Worm (Caenorhabditis elegans) whole organism, late embryonic: ENCODE data around the gene arcp-1.
A peak's percentile ranks its signal among the peaks of the same experiment; 100 is the strongest.

Experiments used
- ama-1 ChIP-seq: fragments of 150-350 bp; optimal IDR thresholded peaks from 2 replicates; lab custom pipeline; 2014
- ceh-30 ChIP-seq: fragments of 150-350 bp; optimal IDR thresholded peaks from 2 replicates; lab custom pipeline; 2014; ENCODE audit warnings: missing biosample characterization, missing genetic modification characterization
- elt-2 ChIP-seq: sonication (generic microtip); optimal IDR thresholded peaks from 2 replicates; lab custom pipeline; 2016; ENCODE audit warnings: missing genetic modification reagents, missing genetic modification characterization, missing compliant biosample characterization
- ets-4 ChIP-seq: sonication (generic microtip); optimal IDR thresholded peaks from 2 replicates; lab custom pipeline; 2016; ENCODE audit warnings: missing genetic modification characterization, missing compliant biosample characterization
- lin-11 ChIP-seq: fragments of 200-800 bp; sonication (Bioruptor generic); optimal IDR thresholded peaks from 2 replicates; lab custom pipeline; 2018; ENCODE audit warnings: mild to moderate bottlenecking, missing genetic modification characterization, missing compliant biosample characterization
- madf-2 ChIP-seq: sonication (generic microtip); optimal IDR thresholded peaks from 2 replicates; lab custom pipeline; 2017; ENCODE audit warnings: missing genetic modification characterization, missing compliant biosample characterization
- nfya-1 ChIP-seq: sonication (generic microtip); optimal IDR thresholded peaks from 2 replicates; lab custom pipeline; 2017; ENCODE audit warnings: missing genetic modification characterization, mild to moderate bottlenecking, missing compliant biosample characterization, antibody characterized with exemption, moderate library complexity
- nhr-11 ChIP-seq: fragments of 150-350 bp; optimal IDR thresholded peaks from 2 replicates; lab custom pipeline; 2014; ENCODE audit warnings: missing biosample characterization, missing genetic modification characterization
- pha-4 ChIP-seq: fragments of 150-350 bp; optimal IDR thresholded peaks from 2 replicates; lab custom pipeline; 2018; ENCODE audit warnings: missing biosample characterization, missing genetic modification reagents, missing genetic modification characterization

DNA sequence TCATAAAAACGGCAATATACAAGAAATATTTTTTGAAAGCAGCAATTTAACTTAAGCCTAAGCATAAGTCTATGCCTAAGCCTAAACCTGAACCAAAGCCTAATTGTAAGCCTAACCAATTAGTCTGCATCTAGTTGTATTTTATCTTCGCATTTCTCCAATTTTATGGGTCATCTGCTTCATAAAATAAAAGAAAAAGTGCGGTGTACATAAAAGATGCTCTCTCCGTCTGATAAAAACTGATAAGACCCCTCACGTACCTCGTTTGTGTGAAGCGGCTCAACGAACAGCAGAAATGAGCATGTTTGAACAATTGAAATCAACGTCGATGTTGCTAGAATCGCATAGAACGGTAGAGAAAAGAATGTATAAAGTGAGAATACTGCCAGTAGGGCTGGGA is 25.9 kb upstream of the arcp-1 start:
- TF ChIP-seq nfya-1 (tag; lab: Kevin White, UChicago) (no peak), ceh-30 (tag; lab: Kevin White, UChicago) (no peak), elt-2 (tag; lab: Kevin White, UChicago) (peak; percentile 41), nhr-11 (no peak), ama-1 (lab: Kevin White, UChicago) (no peak), madf-2 (tag; lab: Kevin White, UChicago) (no peak), pha-4 (tag; lab: Kevin White, UChicago) (no peak), ets-4 (tag; lab: Kevin White, UChicago) (no peak), lin-11 (tag; lab: Kevin White, UChicago) (no peak)
